Worm (Caenorhabditis elegans): ENCODE measurements around the gene cky-1.

DNA sequence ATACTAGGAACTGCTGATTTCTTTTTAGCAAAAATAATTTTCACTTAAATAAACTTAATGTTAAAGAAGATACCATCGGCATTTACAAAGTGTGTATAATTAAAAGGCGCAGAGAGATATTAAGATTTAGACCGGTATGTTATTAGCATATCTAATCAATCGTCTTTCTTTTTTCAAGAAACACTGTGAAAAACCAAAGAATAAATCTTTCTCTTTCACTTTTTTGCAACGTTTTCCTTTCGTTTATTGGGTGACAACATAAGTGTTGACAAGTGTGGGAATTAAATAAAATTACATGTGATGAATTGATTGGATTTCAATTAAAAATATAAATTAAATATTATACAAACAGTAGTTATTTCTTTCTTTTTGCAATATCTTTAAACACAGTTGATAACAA is 15.9 kb downstream of the cky-1 start, which contains the start of gene C15C8.8:
- TF ChIP-seq ama-1 (optimal IDR thresholded peaks at IDR 0.05): no peak
- no peak for TF ChIP-seq tbx-11 (GFP tag; IDR thresholded peaks at IDR 0.05)

Data from whole organism, early embryonic.